Fruit fly (Drosophila melanogaster) whole organism, embryonic: ENCODE data around the gene Hip14.

Source experiments
- Adf1 ChIP-seq: fragments of 200-800 bp; sonication (Bioruptor generic); IDR thresholded peaks from 2 replicates; pipeline ENCODE4 v1.3.6; 2022; ENCODE audit warnings: missing biosample characterization, missing genetic modification characterization
- Antp ChIP-seq: fragments of 200-800 bp; sonication (Bioruptor generic); optimal IDR thresholded peaks from 3 replicates; lab custom pipeline; 2016; ENCODE audit warnings: missing biosample characterization, missing genetic modification characterization
- B-H1 ChIP-seq: fragments of 200-800 bp; sonication (Bioruptor generic); IDR thresholded peaks from 3 replicates; pipeline ENCODE4 v1.3.6; 2022; ENCODE audit warnings: missing biosample characterization, missing genetic modification characterization
- Blimp-1 ChIP-seq: fragments of 200-800 bp; sonication (Bioruptor generic); optimal IDR thresholded peaks from 3 replicates; lab custom pipeline; 2018; ENCODE audit warnings: missing biosample characterization, missing genetic modification characterization, mild to moderate bottlenecking, moderate library complexity, missing genetic modification reagents
- BtbVII ChIP-seq: fragments of 200-800 bp; sonication (Bioruptor generic); optimal IDR thresholded peaks from 3 replicates; lab custom pipeline; 2017; ENCODE audit warnings: missing biosample characterization, mild to moderate bottlenecking, missing genetic modification characterization
- CG10147 ChIP-seq: fragments of 200-800 bp; sonication (Bioruptor generic); optimal IDR thresholded peaks from 2 replicates; lab custom pipeline; 2019; ENCODE audit warnings: missing biosample characterization, mild to moderate bottlenecking, missing genetic modification characterization, moderate library complexity
- CG10321 ChIP-seq: fragments of 200-800 bp; sonication (Bioruptor generic); IDR thresholded peaks from 2 replicates; pipeline ENCODE4 v1.3.6; 2022; ENCODE audit warnings: missing biosample characterization, missing genetic modification characterization
- CG10431 ChIP-seq: fragments of 200-800 bp; sonication (Bioruptor generic); optimal IDR thresholded peaks from 3 replicates; lab custom pipeline; 2018; ENCODE audit warnings: missing biosample characterization, mild to moderate bottlenecking, missing genetic modification characterization
- CG12104 ChIP-seq: fragments of 200-800 bp; sonication (Bioruptor generic); optimal IDR thresholded peaks from 3 replicates; lab custom pipeline; 2016; ENCODE audit warnings: missing biosample characterization, missing genetic modification characterization
- CG1233 ChIP-seq: fragments of 200-800 bp; sonication (Bioruptor generic); optimal IDR thresholded peaks from 4 replicates; lab custom pipeline; 2018; ENCODE audit warnings: missing biosample characterization, mild to moderate bottlenecking, missing genetic modification characterization
- CG13296 ChIP-seq: fragments of 200-800 bp; sonication (Bioruptor generic); optimal IDR thresholded peaks from 3 replicates; lab custom pipeline; 2018; ENCODE audit warnings: missing biosample characterization, mild to moderate bottlenecking, missing genetic modification characterization
- CG17328 ChIP-seq: fragments of 200-800 bp; sonication (Bioruptor generic); IDR thresholded peaks from 2 replicates; pipeline ENCODE4 v1.3.6; 2022; ENCODE audit warnings: missing biosample characterization, missing genetic modification characterization
- CG17568 ChIP-seq: fragments of 200-800 bp; sonication (Bioruptor generic); optimal IDR thresholded peaks from 2 replicates; lab custom pipeline; 2018; ENCODE audit warnings: missing biosample characterization, mild to moderate bottlenecking, missing genetic modification characterization, moderate library complexity
- CG31441 ChIP-seq: fragments of 200-800 bp; sonication (Bioruptor generic); IDR thresholded peaks from 2 replicates; pipeline ENCODE4 v1.3.6; 2022; ENCODE audit warnings: missing biosample characterization, missing genetic modification characterization
- CG32767 ChIP-seq: fragments of 200-800 bp; sonication (Bioruptor generic); IDR thresholded peaks from 2 replicates; pipeline ENCODE4 v1.3.6; 2022; ENCODE audit warnings: missing biosample characterization, missing genetic modification characterization
- CG3995 ChIP-seq: fragments of 200-800 bp; sonication (Bioruptor generic); optimal IDR thresholded peaks from 3 replicates; lab custom pipeline; 2016; ENCODE audit warnings: missing biosample characterization, missing genetic modification characterization
- CG6765 ChIP-seq: fragments of 200-800 bp; sonication (Bioruptor generic); optimal IDR thresholded peaks from 3 replicates; lab custom pipeline; 2017; ENCODE audit warnings: missing biosample characterization, mild to moderate bottlenecking, missing genetic modification characterization
- CG6791 ChIP-seq: fragments of 200-800 bp; sonication (Bioruptor generic); IDR thresholded peaks from 3 replicates; pipeline ENCODE4 v1.3.6; 2022; ENCODE audit warnings: missing biosample characterization, missing genetic modification characterization; ENCODE audit not compliant: partially characterized antibody
- CG8290 ChIP-seq, 3 experiments: fragments of 200-800 bp; sonication (Bioruptor generic); optimal IDR thresholded peaks; 2 replicates each; lab custom pipeline; 2016 to 2019; ENCODE audit warnings: missing biosample characterization in 3 of 3, missing genetic modification characterization in 3 of 3, mild to moderate bottlenecking in 2 of 3, moderate library complexity in 1 of 3
- CG9215 ChIP-seq: fragments of 200-800 bp; sonication (Bioruptor generic); IDR thresholded peaks from 2 replicates; pipeline ENCODE4 v1.3.6; 2022; ENCODE audit warnings: missing biosample characterization, missing genetic modification characterization
- CG9727 ChIP-seq: fragments of 200-800 bp; sonication (Bioruptor generic); optimal IDR thresholded peaks from 3 replicates; lab custom pipeline; 2017; ENCODE audit warnings: missing biosample characterization, mild to moderate bottlenecking, missing genetic modification characterization
- Dll ChIP-seq: fragments of 200-800 bp; sonication (Bioruptor generic); IDR thresholded peaks from 4 replicates; pipeline ENCODE4 v1.3.6; 2022; ENCODE audit warnings: missing biosample characterization, missing genetic modification characterization; ENCODE audit not compliant: partially characterized antibody
- HLH4C ChIP-seq: fragments of 200-800 bp; sonication (Bioruptor generic); IDR thresholded peaks from 3 replicates; pipeline ENCODE4 v1.3.6; 2022; ENCODE audit warnings: missing biosample characterization, missing genetic modification characterization; ENCODE audit not compliant: partially characterized antibody
- Hmr ChIP-seq: fragments of 200-800 bp; sonication (Bioruptor generic); optimal IDR thresholded peaks from 3 replicates; lab custom pipeline; 2017; ENCODE audit warnings: mild to moderate bottlenecking, missing biosample characterization, missing genetic modification reagents, missing genetic modification characterization
- Hr51 ChIP-seq, 2 experiments: fragments of 200-800 bp; sonication (Bioruptor generic); optimal IDR thresholded peaks; 2 replicates in 1 of 2; 3 replicates in 1 of 2; lab custom pipeline; 2016 to 2018; ENCODE audit warnings: missing biosample characterization in 2 of 2, missing genetic modification characterization in 2 of 2, mild to moderate bottlenecking in 1 of 2, moderate library complexity in 1 of 2
- MBD-R2 ChIP-seq: fragments of 200-800 bp; sonication (Bioruptor generic); IDR thresholded peaks from 2 replicates; pipeline ENCODE4 v1.3.6; 2022; ENCODE audit warnings: missing biosample characterization, missing genetic modification characterization
- Ssrp ChIP-seq: fragments of 200-800 bp; sonication (Bioruptor generic); optimal IDR thresholded peaks from 2 replicates; lab custom pipeline; 2018; ENCODE audit warnings: missing biosample characterization, mild to moderate bottlenecking, missing genetic modification characterization, moderate library complexity
- aop ChIP-seq: fragments of 200-800 bp; sonication (Bioruptor generic); IDR thresholded peaks from 2 replicates; pipeline ENCODE4 v1.3.6; 2022; ENCODE audit warnings: missing biosample characterization, missing genetic modification characterization
- ap ChIP-seq: fragments of 200-800 bp; sonication (Bioruptor generic); IDR thresholded peaks from 2 replicates; pipeline ENCODE4 v1.3.6; 2022; ENCODE audit warnings: missing biosample characterization, missing genetic modification characterization
- az2 ChIP-seq: fragments of 200-800 bp; sonication (Bioruptor generic); optimal IDR thresholded peaks from 3 replicates; lab custom pipeline; 2016; ENCODE audit warnings: missing biosample characterization, missing genetic modification characterization
- croc ChIP-seq: fragments of 200-800 bp; sonication (Bioruptor generic); conservative IDR thresholded peaks from 3 replicates; pipeline ENCODE4 v1.3.6; 2022; ENCODE audit warnings: missing biosample characterization, missing genetic modification characterization
- disco-r ChIP-seq: fragments of 200-800 bp; sonication (Bioruptor generic); optimal IDR thresholded peaks from 2 replicates; lab custom pipeline; 2016; ENCODE audit warnings: missing biosample characterization, missing genetic modification characterization
- eve ChIP-seq, 2 experiments: fragments of >200 bp; optimal IDR thresholded peaks; 2 replicates each; lab custom pipeline; 2017; ENCODE audit warnings: missing biosample characterization in 2 of 2, missing genetic modification characterization in 2 of 2
- gfzf ChIP-seq: fragments of 200-800 bp; sonication (Bioruptor generic); optimal IDR thresholded peaks from 2 replicates; lab custom pipeline; 2016; ENCODE audit warnings: missing biosample characterization, mild to moderate bottlenecking, missing genetic modification characterization, moderate library complexity
- insv ChIP-seq, 2 experiments: fragments of 200-800 bp; sonication (Bioruptor generic); optimal IDR thresholded peaks; 3 replicates each; lab custom pipeline; 2016 to 2018; ENCODE audit warnings: missing biosample characterization in 2 of 2, missing genetic modification characterization in 2 of 2
- kay ChIP-seq: fragments of 200-800 bp; sonication (Bioruptor generic); optimal IDR thresholded peaks from 2 replicates; lab custom pipeline; 2016; ENCODE audit warnings: missing biosample characterization, missing genetic modification characterization
- pnt ChIP-seq: fragments of 200-800 bp; sonication (Bioruptor generic); optimal IDR thresholded peaks from 3 replicates; lab custom pipeline; 2016; ENCODE audit warnings: missing biosample characterization, missing genetic modification characterization
- psq ChIP-seq: fragments of 200-800 bp; sonication (Bioruptor generic); optimal IDR thresholded peaks from 2 replicates; lab custom pipeline; 2017; ENCODE audit warnings: missing biosample characterization, missing genetic modification characterization
- ranshi ChIP-seq: fragments of 200-800 bp; sonication (Bioruptor generic); IDR thresholded peaks from 2 replicates; pipeline ENCODE4 v1.3.6; 2022; ENCODE audit warnings: missing biosample characterization, missing genetic modification characterization
- run ChIP-seq: fragments of 200-800 bp; sonication (Bioruptor generic); optimal IDR thresholded peaks from 3 replicates; lab custom pipeline; 2018; ENCODE audit warnings: missing biosample characterization, mild to moderate bottlenecking, missing genetic modification characterization
- scrt ChIP-seq: fragments of 200-800 bp; sonication (Bioruptor generic); optimal IDR thresholded peaks from 2 replicates; lab custom pipeline; 2018; ENCODE audit warnings: missing biosample characterization, mild to moderate bottlenecking, missing genetic modification characterization, moderate library complexity
- sim ChIP-seq: fragments of 200-800 bp; sonication (Bioruptor generic); IDR thresholded peaks from 2 replicates; pipeline ENCODE4 v1.3.6; 2022; ENCODE audit warnings: missing biosample characterization, missing genetic modification characterization
- slbo ChIP-seq: fragments of 200-800 bp; sonication (Bioruptor generic); IDR thresholded peaks from 2 replicates; pipeline ENCODE4 v1.3.6; 2022; ENCODE audit warnings: missing biosample characterization, missing genetic modification characterization
- ssp ChIP-seq: fragments of 200-800 bp; sonication (Bioruptor generic); IDR thresholded peaks from 2 replicates; pipeline ENCODE4 v1.3.6; 2022; ENCODE audit warnings: missing biosample characterization, missing genetic modification characterization
- tio ChIP-seq: fragments of 200-800 bp; sonication (Bioruptor generic); optimal IDR thresholded peaks from 2 replicates; lab custom pipeline; 2017; ENCODE audit warnings: missing biosample characterization, missing genetic modification characterization, inconsistent platforms
- vnd ChIP-seq: fragments of 200-800 bp; sonication (Bioruptor generic); IDR thresholded peaks from 3 replicates; pipeline ENCODE4 v1.3.6; 2022; ENCODE audit warnings: missing biosample characterization, missing genetic modification characterization; ENCODE audit not compliant: partially characterized antibody
- z ChIP-seq: fragments of 200-800 bp; sonication (Bioruptor generic); IDR thresholded peaks from 3 replicates; pipeline ENCODE4 v1.3.6; 2022; ENCODE audit warnings: missing biosample characterization, missing genetic modification characterization
- zfh2 ChIP-seq: fragments of 200-800 bp; sonication (Bioruptor generic); optimal IDR thresholded peaks from 2 replicates; lab custom pipeline; 2016; ENCODE audit warnings: missing biosample characterization, missing genetic modification characterization

Hip14 gene

dm6 chr3L:15967588-15968500 lies 20.2 kb upstream of the Hip14 start, which contains the start of the genes Brr2 and CG10516 (continued):
- TF ChIP-seq CG12104 (GFP tag; lab: Kevin White, UChicago), result no peak
- TF ChIP-seq psq (GFP tag; lab: Kevin White, UChicago), result no peak
- peak; percentile 31 for TF ChIP-seq zfh2 (GFP tag; lab: Kevin White, UChicago)
- no peak for TF ChIP-seq CG32767 (GFP tag; lab: Robert Waterston, UW)
- TF ChIP-seq CG17568, result no peak
- TF ChIP-seq eve (GFP tag; optimal IDR thresholded peaks at IDR 0.05; lab: Kevin White, UChicago), result no peak
- no peak for TF ChIP-seq CG8290 (GFP tag; optimal IDR thresholded peaks at IDR 0.05; lab: Kevin White, UChicago)
- no peak for TF ChIP-seq CG8290 (tag; optimal IDR thresholded peaks at IDR 0.05; lab: Kevin White, UChicago)
- TF ChIP-seq Blimp-1, result no peak
- peak; percentile 66 for TF ChIP-seq MBD-R2 (GFP tag; lab: Robert Waterston, UW)
- TF ChIP-seq run (tag; lab: Kevin White, UChicago), result no peak
- TF ChIP-seq CG9727 (GFP tag; lab: Kevin White, UChicago), result no peak
- TF ChIP-seq CG17328, result no peak
- TF ChIP-seq sim, result no peak
- 0 out of 3 replicates have a peak, but pooled peaks have one; percentile 37 for TF ChIP-seq HLH4C (GFP tag; lab: Robert Waterston, UW)
- TF ChIP-seq ssp, result no peak
- no peak for TF ChIP-seq Hmr
- TF ChIP-seq CG9215 (GFP tag; lab: Robert Waterston, UW), result no peak
- TF ChIP-seq scrt (GFP tag; lab: Kevin White, UChicago), result no peak
- TF ChIP-seq CG31441 (GFP tag; lab: Robert Waterston, UW), result peak; percentile 73
- TF ChIP-seq CG1233, result no peak
- no peak for TF ChIP-seq CG13296
- TF ChIP-seq CG6765 (GFP tag; lab: Kevin White, UChicago), result no peak
- TF ChIP-seq disco-r, result no peak
- peak in 1 of 2 experiments; percentile 29 for TF ChIP-seq Hr51 (GFP tag; optimal IDR thresholded peaks at IDR 0.05; lab: Kevin White, UChicago)
- no peak for TF ChIP-seq z
- TF ChIP-seq Antp (GFP tag; lab: Kevin White, UChicago), result peak; percentile 10
- peak; percentile 51; the same call in 2 of the 4 replicates for TF ChIP-seq Dll (GFP tag; lab: Robert Waterston, UW)
- TF ChIP-seq gfzf, result peak; percentile 73
- TF ChIP-seq kay (GFP tag; lab: Kevin White, UChicago), result peak; percentile 85
- peak; percentile 97 for TF ChIP-seq Adf1 (GFP tag; lab: Robert Waterston, UW)
- no peak for TF ChIP-seq CG3995 (GFP tag; lab: Kevin White, UChicago)
- no peak for TF ChIP-seq aop (GFP tag; lab: Robert Waterston, UW)
- TF ChIP-seq slbo (GFP tag; lab: Robert Waterston, UW), result no peak
- TF ChIP-seq B-H1 (GFP tag; lab: Robert Waterston, UW), result no peak
- TF ChIP-seq CG6791 (GFP tag; lab: Robert Waterston, UW), result peak; percentile 12; the same call in 1 of the 3 replicates
- TF ChIP-seq Ssrp (tag; lab: Kevin White, UChicago), result no peak
- no peak for TF ChIP-seq CG10147
- no peak for TF ChIP-seq croc (GFP tag; lab: Robert Waterston, UW)
- TF ChIP-seq az2 (GFP tag; lab: Kevin White, UChicago), result no peak
- TF ChIP-seq tio (GFP tag; lab: Kevin White, UChicago), result no peak
- peak; percentile 5; the same call in 1 of the 2 replicates for TF ChIP-seq ap
- TF ChIP-seq BtbVII (GFP tag; lab: Kevin White, UChicago), result no peak
- TF ChIP-seq pnt (GFP tag; lab: Kevin White, UChicago), result no peak
- no peak for TF ChIP-seq vnd
- TF ChIP-seq ranshi, result no peak
- no peak for TF ChIP-seq CG10321 (GFP tag; lab: Robert Waterston, UW)
- peak; percentile 30 for TF ChIP-seq CG10431 (GFP tag; lab: Kevin White, UChicago)
- peak in 1 of 2 experiments; percentile 25 for TF ChIP-seq insv (GFP tag; optimal IDR thresholded peaks at IDR 0.05; lab: Kevin White, UChicago)
